Worm (Caenorhabditis elegans): ENCODE results near the gene Y39A1A.18.

DNA sequence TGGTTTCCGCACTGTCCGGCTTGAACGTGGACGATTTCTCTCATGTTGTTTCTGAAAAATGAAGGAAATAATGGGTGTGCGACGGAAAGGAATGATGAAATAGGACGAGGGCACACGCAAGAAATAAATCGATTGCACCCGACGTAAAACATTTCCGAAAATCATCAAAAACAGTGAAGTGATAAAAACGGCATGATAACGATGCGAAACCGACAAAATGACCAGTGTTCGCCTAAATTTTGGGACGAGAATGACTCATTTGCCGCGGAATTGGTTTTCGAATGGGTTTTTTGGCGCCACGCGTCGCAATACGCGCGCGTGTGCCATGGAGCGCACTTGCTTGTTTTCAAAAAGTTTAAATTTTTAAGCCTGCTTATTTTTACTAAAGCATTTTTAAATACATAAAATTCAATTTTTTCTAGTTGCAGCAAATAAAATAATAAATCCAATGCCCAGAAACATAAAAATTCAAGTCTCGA, 48.1 kb upstream of the Y39A1A.18 start, which contains the start of the genes tbb-1 and rib-2:
- TF ChIP-seq fkh-10 (GFP tag; optimal IDR thresholded peaks at IDR 0.05) (no peak), ama-1 (optimal IDR thresholded peaks at IDR 0.05) (peak; percentile 38), nhr-25 (tag; optimal IDR thresholded peaks at IDR 0.05) (peak; percentile 78), skn-1 (tag; optimal IDR thresholded peaks at IDR 0.05) (peak; percentile 43)
